Worm (Caenorhabditis elegans): Measurements from ENCODE around the gene C45B11.5.

- TF ChIP-seq flt-1 (GFP tag; IDR thresholded peaks at IDR 0.05) (no peak), cog-1 (tag; optimal IDR thresholded peaks at IDR 0.05) (no peak), ref-1 (GFP tag; conservative IDR thresholded peaks at IDR 0.05) (no peak), ztf-29 (GFP tag; IDR thresholded peaks at IDR 0.05) (no peak), tab-1 (GFP tag; IDR thresholded peaks at IDR 0.05) (no peak)
These were observed 20.3 kb downstream of the C45B11.5 start for ce11 chrV:11061887-11062286.
